Worm (Caenorhabditis elegans) whole organism, L2 larva: ENCODE measurements around the gene C24H10.2.

Experiments
- skn-1 ChIP-seq: sonication (generic microtip); optimal IDR thresholded peaks from 2 replicates; lab custom pipeline; 2017; ENCODE audit warnings: missing biosample characterization, missing genetic modification characterization
- unc-39 ChIP-seq: fragments of 150-350 bp; optimal IDR thresholded peaks from 2 replicates; lab custom pipeline; 2014; ENCODE audit warnings: missing biosample characterization, missing genetic modification characterization

ce11 chrX:5026461-5026860, 37.9 kb upstream of the C24H10.2 start:
- no peak for TF ChIP-seq unc-39 (tag; lab: Kevin White, UChicago)
- TF ChIP-seq skn-1 (tag; lab: Kevin White, UChicago) = no peak
